Worm (Caenorhabditis elegans): ENCODE results near the gene F56D2.8.

- no peak for TF ChIP-seq elt-1 (tag; optimal IDR thresholded peaks at IDR 0.05; ENCODE audit: borderline replicate concordance, insufficient read depth)
- TF ChIP-seq blmp-1 (tag; optimal IDR thresholded peaks at IDR 0.05) = no peak
- no peak for TF ChIP-seq nhr-237 (tag; optimal IDR thresholded peaks at IDR 0.05)
- no peak for TF ChIP-seq unc-39 (tag; optimal IDR thresholded peaks at IDR 0.05)
- no peak for TF ChIP-seq snpc-4 (tag; optimal IDR thresholded peaks at IDR 0.05)
- TF ChIP-seq nhr-76 (tag; optimal IDR thresholded peaks at IDR 0.05) = no peak
- no peak for TF ChIP-seq lsy-2 (tag; optimal IDR thresholded peaks at IDR 0.05)
- TF ChIP-seq ztf-11 (tag; optimal IDR thresholded peaks at IDR 0.05) = no peak
- TF ChIP-seq ham-2 (GFP tag; optimal IDR thresholded peaks at IDR 0.05) = no peak
- TF ChIP-seq mep-1 (tag; optimal IDR thresholded peaks at IDR 0.05) = no peak
- no peak for TF ChIP-seq hlh-1 (tag; optimal IDR thresholded peaks at IDR 0.05)
These were observed 47.7 kb upstream of the F56D2.8 start for ce11 chrIII:5630350-5630749.
